Fruit fly (Drosophila melanogaster) whole organism: ENCODE measurements around the gene CG17752.

Experiments
- CG8478 ChIP-seq: fragments of >200 bp; optimal IDR thresholded peaks from 2 replicates; lab custom pipeline; 2018; ENCODE audit warnings: inconsistent platforms
- Dll ChIP-seq: fragments of >200 bp; optimal IDR thresholded peaks from 2 replicates; lab custom pipeline; 2017
- EcR ChIP-seq, 2 experiments: fragments of >200 bp; optimal IDR thresholded peaks; 2 replicates each; lab custom pipeline; 2017; ENCODE audit warnings: missing biosample characterization in 2 of 2, missing genetic modification characterization in 2 of 2, missing genetic modification reagents in 2 of 2
- pan ChIP-seq: fragments of >200 bp; optimal IDR thresholded peaks from 2 replicates; lab custom pipeline; 2017
- psq ChIP-seq: fragments of >200 bp; optimal IDR thresholded peaks from 2 replicates; lab custom pipeline; 2017
- usp ChIP-seq: fragments of >200 bp; optimal IDR thresholded peaks from 2 replicates; lab custom pipeline; 2017; ENCODE audit warnings: missing biosample characterization, missing genetic modification characterization, mixed read lengths

Gene CG17752

DNA sequence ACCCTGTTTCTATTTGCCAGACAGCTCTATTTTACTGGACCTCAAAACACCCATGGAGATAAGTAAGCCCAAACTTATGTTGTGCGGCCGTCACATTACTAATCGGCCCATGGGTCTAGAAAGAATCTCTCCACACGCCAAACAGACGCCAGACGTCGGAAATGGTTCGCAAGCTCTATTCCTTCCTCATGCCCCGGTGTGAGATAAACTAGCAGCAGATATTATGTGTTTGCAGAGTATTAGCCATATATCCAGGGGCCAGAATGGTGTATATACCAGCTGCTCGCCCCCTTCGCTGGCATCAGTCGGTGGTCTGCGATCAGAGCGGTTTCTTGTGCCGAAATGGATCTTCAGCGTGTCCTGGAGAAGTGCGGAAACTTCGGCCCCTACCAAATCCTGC is at the start of gene CG17752:
CG17752 (plus strand) TSS at position 301 of the 400 bp plus-strand sequence.
- TF ChIP-seq Dll (lab: Kevin White, UChicago) (no peak), EcR (GFP tag; optimal IDR thresholded peaks at IDR 0.05; lab: Kevin White, UChicago) (no peak), usp (GFP tag; lab: Kevin White, UChicago) (no peak), psq (lab: Kevin White, UChicago) (no peak), pan (no peak), CG8478 (lab: Kevin White, UChicago) (no peak)

DNA sequence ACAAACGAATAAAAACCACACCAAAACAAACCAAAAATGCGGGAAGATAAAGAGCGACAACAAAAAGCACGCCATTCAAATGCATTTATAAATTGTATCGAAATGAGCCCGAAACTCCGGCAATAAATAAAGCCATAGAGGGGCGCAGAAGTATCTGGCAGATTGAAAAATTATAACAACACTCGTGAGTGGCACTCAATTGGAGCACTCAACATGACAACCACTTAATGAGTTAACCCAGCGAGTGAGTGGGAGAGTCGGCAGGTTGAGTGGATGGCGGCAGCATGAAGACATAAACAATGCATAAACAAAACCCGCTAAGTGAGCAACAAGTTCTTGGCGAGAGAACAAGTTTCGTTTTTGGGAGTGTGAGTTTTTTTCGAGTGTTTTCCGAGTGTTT is 41.3 kb upstream of the CG17752 start:
- no peak for TF ChIP-seq CG8478 (lab: Kevin White, UChicago)
- no peak for TF ChIP-seq usp (GFP tag; lab: Kevin White, UChicago)
- TF ChIP-seq psq (lab: Kevin White, UChicago) = no peak
- TF ChIP-seq pan = no peak
- TF ChIP-seq Dll (lab: Kevin White, UChicago) = no peak
- TF ChIP-seq EcR (GFP tag; optimal IDR thresholded peaks at IDR 0.05; lab: Kevin White, UChicago) = no peak

DNA sequence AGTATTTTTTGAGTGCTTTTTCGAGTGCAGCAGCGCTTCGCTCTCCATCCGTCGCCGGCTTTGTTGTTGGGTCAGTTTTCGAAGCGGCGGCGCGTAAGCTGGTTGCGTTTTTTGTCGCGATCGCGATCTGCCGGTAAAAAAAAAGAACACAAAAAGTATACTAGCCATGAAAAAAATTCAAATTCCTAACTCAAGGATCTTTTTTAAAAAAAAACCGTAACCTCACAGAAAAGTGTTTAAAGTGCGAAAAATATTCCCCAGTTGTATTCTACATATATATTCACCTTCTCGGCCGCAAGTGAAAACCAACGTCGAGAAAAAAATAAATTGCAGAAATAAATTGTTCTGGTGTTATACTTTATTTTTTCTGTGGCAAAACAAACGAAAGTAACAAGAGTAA is 40.9 kb upstream of the CG17752 start:
- TF ChIP-seq Dll (lab: Kevin White, UChicago) = no peak
- TF ChIP-seq CG8478 (lab: Kevin White, UChicago) = no peak
- no peak for TF ChIP-seq pan
- no peak for TF ChIP-seq EcR (GFP tag; optimal IDR thresholded peaks at IDR 0.05; lab: Kevin White, UChicago)
- no peak for TF ChIP-seq psq (lab: Kevin White, UChicago)
- no peak for TF ChIP-seq usp (GFP tag; lab: Kevin White, UChicago)

DNA sequence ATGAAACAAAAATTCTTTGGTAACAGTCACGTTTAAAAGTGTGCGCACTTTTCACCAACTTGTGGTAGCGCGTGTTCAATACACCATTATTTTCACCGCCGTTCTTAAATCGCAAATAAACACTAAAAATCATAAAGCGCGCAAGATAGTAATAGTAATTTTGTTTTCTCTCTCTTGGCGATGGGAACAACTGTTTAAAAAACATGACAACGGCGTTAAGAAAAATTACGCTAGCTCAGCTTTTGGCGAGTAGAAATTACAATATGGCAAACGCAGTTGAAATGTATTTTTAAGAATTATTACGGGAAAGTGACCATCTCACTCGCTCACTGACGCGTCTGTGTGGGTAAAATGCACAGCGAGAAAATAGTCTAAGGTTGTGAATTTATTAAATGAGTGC is 40.4 kb upstream of the CG17752 start:
- no peak for TF ChIP-seq EcR (GFP tag; optimal IDR thresholded peaks at IDR 0.05; lab: Kevin White, UChicago)

DNA sequence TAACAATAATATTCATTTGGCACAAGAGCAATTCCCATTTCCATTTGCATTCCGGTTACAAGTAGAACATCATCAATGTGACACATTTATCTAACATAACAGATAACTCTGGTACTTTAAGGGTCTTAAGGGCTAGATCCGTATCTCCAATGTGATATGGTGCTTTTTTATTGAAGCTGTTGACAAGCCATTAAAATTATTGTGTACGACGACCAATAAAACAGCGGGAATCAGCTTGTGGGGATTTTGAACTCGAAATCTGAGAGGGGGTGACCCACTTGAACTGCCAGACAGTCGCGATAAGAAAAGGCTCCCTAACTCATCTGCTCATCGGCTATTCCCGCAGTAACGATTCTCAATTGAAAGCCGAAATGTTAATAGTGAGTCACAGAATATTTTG is 38.8 kb upstream of the CG17752 start:
- TF ChIP-seq CG8478 (lab: Kevin White, UChicago) (no peak), pan (no peak)

DNA sequence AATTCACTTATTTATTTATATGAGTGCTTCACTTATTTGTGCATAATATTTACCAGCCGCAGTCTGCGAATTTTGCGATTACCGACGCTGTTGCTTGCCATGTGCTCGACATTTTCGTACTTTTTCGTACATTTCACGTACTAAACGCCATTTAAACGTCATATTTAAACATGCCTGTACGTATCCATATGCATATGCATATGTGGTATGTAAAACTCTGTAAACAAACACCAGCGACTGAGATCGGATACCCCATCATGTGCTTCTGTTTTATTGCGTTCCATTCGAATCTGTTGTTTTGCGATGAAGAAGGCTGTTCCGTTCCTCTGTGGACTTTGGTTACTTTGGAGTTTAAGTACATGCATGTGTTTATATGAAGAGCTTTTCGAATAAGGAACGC is 38.1 kb upstream of the CG17752 start:
- TF ChIP-seq psq (lab: Kevin White, UChicago) (no peak), usp (GFP tag; lab: Kevin White, UChicago) (no peak), pan (no peak), EcR (GFP tag; optimal IDR thresholded peaks at IDR 0.05; lab: Kevin White, UChicago) (no peak), Dll (lab: Kevin White, UChicago) (no peak), CG8478 (lab: Kevin White, UChicago) (no peak)

DNA sequence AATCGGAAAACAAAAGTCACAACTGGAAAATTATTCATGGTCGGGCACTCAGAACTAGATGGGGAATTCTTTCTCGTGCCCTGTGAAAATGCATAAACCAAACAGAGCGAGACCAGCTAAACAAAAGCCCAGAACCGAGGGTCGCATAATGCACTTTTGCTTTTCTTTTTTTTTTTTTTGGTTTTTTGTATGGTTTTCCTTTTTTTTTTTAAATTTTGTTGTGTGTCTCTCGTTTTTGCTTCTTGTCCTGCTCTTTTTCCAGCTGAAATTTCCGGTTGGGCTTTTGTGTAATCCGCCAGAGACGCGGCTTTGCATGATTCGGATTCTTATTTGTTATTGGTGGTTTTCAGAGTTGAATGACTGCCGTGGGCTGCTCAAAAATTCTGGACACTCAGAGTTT is 28.2 kb upstream of the CG17752 start:
- TF ChIP-seq pan = no peak
- TF ChIP-seq usp (GFP tag; lab: Kevin White, UChicago) = no peak
- no peak for TF ChIP-seq CG8478 (lab: Kevin White, UChicago)
- no peak for TF ChIP-seq psq (lab: Kevin White, UChicago)
- TF ChIP-seq EcR (GFP tag; optimal IDR thresholded peaks at IDR 0.05; lab: Kevin White, UChicago) = no peak
- no peak for TF ChIP-seq Dll (lab: Kevin White, UChicago)

DNA sequence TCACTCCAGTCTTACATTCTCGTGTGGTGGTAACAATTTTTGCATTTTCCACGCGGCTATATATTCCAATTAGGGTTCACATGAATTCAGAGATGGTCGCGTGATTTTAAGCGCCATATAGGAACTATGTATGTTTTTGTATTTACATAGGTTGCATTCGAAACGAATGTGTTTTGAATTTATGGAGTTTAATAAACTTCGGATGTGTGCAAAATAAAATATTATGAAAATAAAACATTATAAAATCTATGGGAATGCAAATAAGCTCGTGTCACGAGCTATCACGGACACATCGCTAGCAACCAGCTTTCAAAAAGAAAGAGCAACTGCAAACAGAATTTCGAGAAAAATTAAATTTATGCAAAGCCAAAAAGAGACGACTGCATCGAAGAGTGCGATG is 26.7 kb upstream of the CG17752 start:
- TF ChIP-seq psq (lab: Kevin White, UChicago) (no peak), Dll (lab: Kevin White, UChicago) (no peak), CG8478 (lab: Kevin White, UChicago) (no peak), pan (no peak), usp (GFP tag; lab: Kevin White, UChicago) (no peak)

DNA sequence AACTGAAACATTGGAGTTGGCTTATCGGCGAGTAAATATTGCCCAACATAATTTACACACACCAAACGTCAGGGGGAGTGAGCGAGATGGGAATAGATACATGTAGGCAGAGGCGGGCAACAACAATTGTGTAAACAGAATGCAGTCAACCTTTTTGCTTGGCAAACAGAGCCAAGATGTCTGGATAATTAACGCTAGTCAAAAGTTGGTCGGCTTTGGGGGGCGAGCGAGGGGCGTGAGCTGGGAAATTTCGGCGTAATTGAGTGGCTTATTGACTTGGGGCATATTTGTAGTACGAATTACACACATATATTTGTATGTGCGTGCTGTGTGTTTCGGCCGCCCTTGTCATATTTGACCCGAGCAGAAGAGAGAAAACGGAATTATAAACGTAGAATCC is 25.2 kb upstream of the CG17752 start:
- no peak for TF ChIP-seq usp (GFP tag; lab: Kevin White, UChicago)
- TF ChIP-seq psq (lab: Kevin White, UChicago) = no peak
- no peak for TF ChIP-seq EcR (GFP tag; optimal IDR thresholded peaks at IDR 0.05; lab: Kevin White, UChicago)
- TF ChIP-seq CG8478 (lab: Kevin White, UChicago) = no peak
- TF ChIP-seq pan = no peak
- TF ChIP-seq Dll (lab: Kevin White, UChicago) = no peak

DNA sequence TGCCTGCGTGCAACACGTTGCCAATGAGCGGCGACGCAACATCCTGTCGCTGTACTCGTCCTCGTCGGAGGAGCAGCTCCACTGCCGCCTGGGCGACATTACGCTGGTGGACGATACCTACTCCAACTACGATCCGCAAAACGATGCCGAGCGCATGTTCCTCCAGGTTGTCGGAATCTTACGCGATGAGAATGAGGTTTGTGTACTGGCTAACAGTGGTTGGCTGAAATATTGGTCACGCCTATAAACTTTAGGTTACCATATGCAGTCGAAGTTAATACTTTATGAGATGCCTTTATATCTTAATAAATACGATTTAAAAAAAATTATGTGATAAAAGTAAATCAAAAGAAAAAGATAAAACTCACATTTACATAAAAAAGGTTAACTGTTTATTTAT is 23.7 kb upstream of the CG17752 start:
- TF ChIP-seq EcR (GFP tag; optimal IDR thresholded peaks at IDR 0.05; lab: Kevin White, UChicago) (no peak), pan (no peak), Dll (lab: Kevin White, UChicago) (no peak), psq (lab: Kevin White, UChicago) (no peak), CG8478 (lab: Kevin White, UChicago) (no peak), usp (GFP tag; lab: Kevin White, UChicago) (no peak)

DNA sequence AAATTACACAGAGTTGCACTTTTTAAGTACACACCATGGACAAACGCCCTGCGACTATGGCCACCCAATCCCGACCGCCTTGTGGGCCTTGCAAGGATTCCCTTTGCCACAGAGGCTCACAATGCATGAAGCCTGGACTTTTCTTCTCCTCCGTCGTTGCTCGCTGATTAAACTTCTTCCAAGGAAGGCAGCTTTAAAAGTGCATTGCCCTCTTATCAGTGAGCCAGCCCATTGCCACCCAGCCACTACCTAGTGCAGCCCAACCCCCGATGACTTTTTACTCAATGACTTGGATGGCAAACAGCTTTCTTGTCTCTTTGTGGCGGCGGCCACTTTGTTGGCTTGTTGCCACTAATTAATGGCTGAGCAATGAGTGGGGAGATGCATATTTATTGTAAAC is 22.4 kb upstream of the CG17752 start:
- TF ChIP-seq usp (GFP tag; lab: Kevin White, UChicago) (no peak), EcR (GFP tag; optimal IDR thresholded peaks at IDR 0.05; lab: Kevin White, UChicago) (no peak), CG8478 (lab: Kevin White, UChicago) (no peak), psq (lab: Kevin White, UChicago) (no peak), pan (no peak), Dll (lab: Kevin White, UChicago) (no peak)

DNA sequence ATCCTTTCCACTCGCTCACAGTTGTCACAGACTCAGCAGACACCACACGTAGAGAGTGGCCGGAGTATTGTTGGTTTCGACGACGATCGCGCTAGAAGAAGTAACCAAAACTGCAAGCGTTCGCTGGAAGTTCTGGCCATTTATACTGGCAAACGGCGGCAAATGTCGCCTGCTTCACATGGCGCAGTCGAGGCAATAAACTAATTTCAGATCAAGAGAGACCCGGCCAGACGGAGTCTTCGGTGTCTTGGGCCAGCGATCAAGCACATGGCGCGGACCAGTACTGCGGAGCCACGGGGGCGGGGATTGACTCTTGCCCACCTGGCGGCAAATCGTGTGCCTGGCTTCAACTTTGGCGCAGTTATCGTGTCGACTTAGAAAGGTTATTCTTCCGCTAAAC is 11.2 kb upstream of the CG17752 start, which contains the start of gene Cpr92A:
Cpr92A (minus strand) TSS at position 101 of the 400 bp plus-strand sequence.
- TF ChIP-seq pan = no peak
- no peak for TF ChIP-seq CG8478 (lab: Kevin White, UChicago)
- TF ChIP-seq Dll (lab: Kevin White, UChicago) = no peak
- TF ChIP-seq usp (GFP tag; lab: Kevin White, UChicago) = no peak
- no peak for TF ChIP-seq EcR (GFP tag; optimal IDR thresholded peaks at IDR 0.05; lab: Kevin White, UChicago)
- TF ChIP-seq psq (lab: Kevin White, UChicago) = no peak

DNA sequence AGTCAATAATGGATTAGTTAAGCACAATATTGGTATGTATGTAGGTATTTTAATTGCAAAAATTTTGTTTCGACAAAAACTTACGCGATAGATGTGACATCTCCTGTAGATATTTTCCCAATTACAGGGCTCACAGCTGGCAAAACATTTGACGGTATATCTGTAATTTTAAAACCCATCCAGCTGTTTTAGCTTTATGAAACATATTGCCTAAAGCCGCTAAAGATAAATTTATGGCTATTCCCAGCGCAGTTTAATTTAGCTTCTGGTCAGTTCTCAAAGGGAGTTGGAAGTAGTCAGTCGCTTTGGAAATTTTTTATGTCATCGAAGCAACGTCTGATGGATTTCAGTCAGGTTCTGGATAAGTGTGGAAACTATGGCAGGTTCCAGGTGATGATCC is 9.7 kb upstream of the CG17752 start, which contains the start of gene CG7333:
CG7333 (plus strand) TSS at position 301 of the 400 bp plus-strand sequence.
- TF ChIP-seq EcR (GFP tag; optimal IDR thresholded peaks at IDR 0.05; lab: Kevin White, UChicago) (no peak), Dll (lab: Kevin White, UChicago) (no peak), pan (no peak), CG8478 (lab: Kevin White, UChicago) (no peak), usp (GFP tag; lab: Kevin White, UChicago) (no peak), psq (lab: Kevin White, UChicago) (no peak)
